Worm (Caenorhabditis elegans): ENCODE data around the gene T15B12.2.

T15B12.2 gene

ce11 chrIII:5294867-5295266 lies 6.8 kb downstream of the T15B12.2 start (continued):
- 0 out of 2 replicates have a peak, but pooled peaks have one; percentile 67 for TF ChIP-seq egl-18 (GFP tag; IDR thresholded peaks at IDR 0.05)
- peak; percentile 76 for TF ChIP-seq hmg-1.2 (GFP tag; IDR thresholded peaks at IDR 0.05)
- peak; percentile 85 for TF ChIP-seq Y56A3A.18 (GFP tag; IDR thresholded peaks at IDR 0.05)
- peak; percentile 66 for TF ChIP-seq ceh-100 (GFP tag; IDR thresholded peaks at IDR 0.05)
- TF ChIP-seq rpc-1 (optimal IDR thresholded peaks at IDR 0.05), result peak; percentile 85
- peak; percentile 96 for TF ChIP-seq rpc-1 (tag; optimal IDR thresholded peaks at IDR 0.05)
- peak; percentile 44 for TF ChIP-seq ZK185.1 (tag; optimal IDR thresholded peaks at IDR 0.05; ENCODE audit: poor library complexity, severe bottlenecking)
- TF ChIP-seq B0261.1 (tag; optimal IDR thresholded peaks at IDR 0.05), result peak; percentile 96
- TF ChIP-seq chd-7 (tag; optimal IDR thresholded peaks at IDR 0.05), result peak; percentile 64
- peak; percentile 70 for TF ChIP-seq egl-44 (GFP tag; IDR thresholded peaks at IDR 0.05)
- peak; percentile 65 for TF ChIP-seq attf-5 (GFP tag; optimal IDR thresholded peaks at IDR 0.05)
- peak; percentile 34; the same call in 1 of the 2 replicates for TF ChIP-seq attf-3 (GFP tag; conservative IDR thresholded peaks at IDR 0.05)
- TF ChIP-seq ceh-91 (GFP tag; IDR thresholded peaks at IDR 0.05), result 0 out of 2 replicates have a peak, but pooled peaks have one; percentile 18
- TF ChIP-seq xnd-1 (tag; optimal IDR thresholded peaks at IDR 0.05), result no peak
- peak; percentile 50; the same call in 1 of the 2 replicates for TF ChIP-seq lir-1 (GFP tag; conservative IDR thresholded peaks at IDR 0.05)
- peak; percentile 38 for TF ChIP-seq lin-40 (tag; optimal IDR thresholded peaks at IDR 0.05)
- no peak for TF ChIP-seq ztf-22 (GFP tag; optimal IDR thresholded peaks at IDR 0.05)
- peak; percentile 24 for TF ChIP-seq snpc-1.1 (tag; optimal IDR thresholded peaks at IDR 0.05; ENCODE audit: insufficient read depth)
- TF ChIP-seq hmg-20 (GFP tag; IDR thresholded peaks at IDR 0.05), result peak; percentile 74
- TF ChIP-seq rcor-1 (GFP tag; IDR thresholded peaks at IDR 0.05), result peak; percentile 53
- TF ChIP-seq lin-35 (GFP tag; optimal IDR thresholded peaks at IDR 0.05), result peak in 1 of 3 experiments; percentile 68
- TF ChIP-seq sptf-2 (GFP tag; optimal IDR thresholded peaks at IDR 0.05), result peak; percentile 34
- TF ChIP-seq die-1 (tag; optimal IDR thresholded peaks at IDR 0.05), result peak; percentile 93
- no peak for TF ChIP-seq Y53F4B.3 (GFP tag; IDR thresholded peaks at IDR 0.05)
- TF ChIP-seq F37B4.10 (GFP tag; IDR thresholded peaks at IDR 0.05), result no peak
- TF ChIP-seq lsy-27 (tag; optimal IDR thresholded peaks at IDR 0.05; ENCODE audit: borderline replicate concordance, insufficient read depth), result no peak
- TF ChIP-seq madf-10 (tag; optimal IDR thresholded peaks at IDR 0.05), result peak; percentile 59
- TF ChIP-seq madf-3 (GFP tag; IDR thresholded peaks at IDR 0.05), result no peak
- TF ChIP-seq ztf-28 (GFP tag; IDR thresholded peaks at IDR 0.05), result 0 out of 2 replicates have a peak, but pooled peaks have one; percentile 41
- peak; percentile 38 for TF ChIP-seq atf-7 (tag; optimal IDR thresholded peaks at IDR 0.05)
- TF ChIP-seq let-526 (GFP tag; IDR thresholded peaks at IDR 0.05), result peak; percentile 43; the same call in 1 of the 2 replicates
- TF ChIP-seq ztf-18 (tag; optimal IDR thresholded peaks at IDR 0.05), result peak; percentile 76
- peak; percentile 87 for TF ChIP-seq ceh-40 (GFP tag; IDR thresholded peaks at IDR 0.05)
- TF ChIP-seq ceh-79 (tag; optimal IDR thresholded peaks at IDR 0.05), result peak; percentile 72
- TF ChIP-seq ztf-25 (GFP tag; IDR thresholded peaks at IDR 0.05), result peak; percentile 96
- peak; percentile 81 for TF ChIP-seq F57C9.4 (tag; optimal IDR thresholded peaks at IDR 0.05)
- peak; percentile 28 for TF ChIP-seq dpl-1 (GFP tag; optimal IDR thresholded peaks at IDR 0.05)
- TF ChIP-seq ceh-27 (GFP tag; optimal IDR thresholded peaks at IDR 0.05), result peak; percentile 73
- peak; percentile 70; the same call in 1 of the 2 replicates for TF ChIP-seq D2030.7 (GFP tag; IDR thresholded peaks at IDR 0.05)
- TF ChIP-seq unc-130 (GFP tag; optimal IDR thresholded peaks at IDR 0.05), result peak; percentile 47
- TF ChIP-seq K12H6.12 (tag; optimal IDR thresholded peaks at IDR 0.05), result peak; percentile 71
- peak; percentile 40 for TF ChIP-seq lsl-1 (GFP tag; optimal IDR thresholded peaks at IDR 0.05)
- no peak for TF ChIP-seq T26A5.8 (tag; optimal IDR thresholded peaks at IDR 0.05)
- TF ChIP-seq sdz-38 (tag; optimal IDR thresholded peaks at IDR 0.05), result peak; percentile 14
- TF ChIP-seq ztf-26 (tag; optimal IDR thresholded peaks at IDR 0.05), result peak; percentile 49
- peak; percentile 58 for TF ChIP-seq snpc-3.4 (tag; optimal IDR thresholded peaks at IDR 0.05)
- TF ChIP-seq ama-1 (optimal IDR thresholded peaks at IDR 0.05), result no peak
- peak; percentile 44 to 86 for TF ChIP-seq ama-1 (GFP tag; optimal IDR thresholded peaks at IDR 0.05)
- 0 out of 2 replicates have a peak, but pooled peaks have one; percentile 79 for TF ChIP-seq cebp-2 (GFP tag; IDR thresholded peaks at IDR 0.05)
